Worm (Caenorhabditis elegans): Measurements from ENCODE around the gene pqn-31.

DNA sequence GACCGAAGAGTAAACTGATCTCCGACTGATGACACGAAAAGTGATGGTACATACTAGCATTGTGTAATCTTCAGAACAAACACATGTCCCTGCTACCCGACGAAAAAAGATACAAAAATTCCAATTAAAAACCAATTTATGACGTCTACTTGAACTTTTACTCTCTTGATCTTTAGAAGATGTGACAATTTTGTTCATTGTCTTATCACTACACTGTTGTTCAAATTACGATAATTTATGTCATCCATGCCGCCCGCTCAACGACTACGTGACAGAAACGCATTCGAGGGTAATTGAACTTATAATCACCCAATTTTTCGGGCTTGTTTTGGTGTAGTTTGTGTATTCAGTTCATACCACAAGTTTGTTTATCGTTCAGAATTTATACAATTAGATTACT is 34.5 kb downstream of the pqn-31 start:
- no peak for TF ChIP-seq lin-38 (GFP tag; IDR thresholded peaks at IDR 0.05)
- TF ChIP-seq mxl-3 (GFP tag; optimal IDR thresholded peaks at IDR 0.05), result no peak
- no peak for TF ChIP-seq ZK337.2 (GFP tag; IDR thresholded peaks at IDR 0.05)
- no peak for TF ChIP-seq ama-1 (optimal IDR thresholded peaks at IDR 0.05)

Measured in whole organism, L4 larva.